Worm (Caenorhabditis elegans): ENCODE measurements around the gene C25G4.17.

Gene C25G4.17

DNA sequence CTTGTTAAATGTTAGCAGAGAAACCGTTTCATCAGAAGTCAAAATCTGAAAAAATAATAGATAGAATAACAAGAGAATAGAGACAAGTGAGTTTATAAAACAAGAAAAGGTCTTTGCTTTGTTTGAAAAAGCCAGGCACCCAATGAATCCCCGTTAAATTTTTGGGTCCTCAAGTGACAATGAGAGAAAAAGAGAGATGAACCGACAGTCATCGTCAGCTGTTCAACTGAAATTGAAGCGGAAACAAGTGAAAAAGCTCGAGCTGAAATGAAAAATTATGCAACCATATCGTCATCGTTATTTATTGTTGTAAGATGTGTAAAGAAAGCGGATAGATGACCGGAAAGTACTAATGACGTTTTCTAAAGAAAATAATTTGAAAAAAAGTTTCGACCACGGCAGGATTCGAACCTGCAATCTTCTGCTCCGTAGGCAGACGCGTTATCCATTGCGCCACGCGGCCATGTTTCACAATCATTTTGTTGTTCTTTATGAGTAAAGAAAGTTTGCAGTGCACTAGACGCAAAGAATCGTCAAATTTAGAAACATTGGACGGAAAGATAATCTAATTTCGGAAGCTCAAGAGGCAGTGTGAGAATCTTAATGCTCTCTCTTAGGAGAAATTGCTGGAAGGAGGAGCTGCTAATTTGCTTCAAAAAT is 24.1 kb upstream of the C25G4.17 start, which contains the start of gene F08G5.3:
TSS of gene F08G5.3 (minus strand) at position 51 of the 660 bp plus-strand sequence.
- TF ChIP-seq C34B4.2 (tag; optimal IDR thresholded peaks at IDR 0.05) (no peak), tbx-2 (tag; optimal IDR thresholded peaks at IDR 0.05) (peak; percentile 29), nhr-71 (tag; optimal IDR thresholded peaks at IDR 0.05) (peak; percentile 65), mep-1 (tag; optimal IDR thresholded peaks at IDR 0.05) (peak; percentile 21), aha-1 (tag; optimal IDR thresholded peaks at IDR 0.05) (no peak), fkh-10 (GFP tag; optimal IDR thresholded peaks at IDR 0.05) (no peak), sup-37 (GFP tag; optimal IDR thresholded peaks at IDR 0.05) (no peak), snu-23 (GFP tag; optimal IDR thresholded peaks at IDR 0.05) (peak; percentile 62), lin-15B (tag; optimal IDR thresholded peaks at IDR 0.05) (no peak), tlp-1 (tag; optimal IDR thresholded peaks at IDR 0.05) (no peak), ceh-82 (tag; optimal IDR thresholded peaks at IDR 0.05) (peak in 1 of 3 experiments; percentile 8), nhr-84 (tag; optimal IDR thresholded peaks at IDR 0.05) (no peak), zag-1 (tag; optimal IDR thresholded peaks at IDR 0.05) (no peak), blmp-1 (tag; optimal IDR thresholded peaks at IDR 0.05) (no peak), unc-98 (GFP tag; IDR thresholded peaks at IDR 0.05) (0 out of 2 replicates have a peak, but pooled peaks have one; percentile 7), ztf-4 (tag; optimal IDR thresholded peaks at IDR 0.05) (no peak), efl-1 (optimal IDR thresholded peaks at IDR 0.05) (peak in 1 of 2 experiments; percentile 43), efl-1 (GFP tag; optimal IDR thresholded peaks at IDR 0.05 in 1 of 2) (peak; percentile 17 to 92), swsn-7 (tag; optimal IDR thresholded peaks at IDR 0.05) (peak; percentile 34), alr-1 (tag; optimal IDR thresholded peaks at IDR 0.05; ENCODE audit: borderline replicate concordance) (no peak), rnt-1 (tag; optimal IDR thresholded peaks at IDR 0.05) (peak; percentile 4), egl-13 (tag; optimal IDR thresholded peaks at IDR 0.05) (no peak), ceh-8 (GFP tag; optimal IDR thresholded peaks at IDR 0.05) (no peak), sox-4 (tag; optimal IDR thresholded peaks at IDR 0.05) (no peak), grh-1 (GFP tag; IDR thresholded peaks at IDR 0.05) (no peak), hlh-4 (tag; optimal IDR thresholded peaks at IDR 0.05) (no peak), ets-5 (GFP tag; IDR thresholded peaks at IDR 0.05) (no peak), fkh-4 (tag; optimal IDR thresholded peaks at IDR 0.05; ENCODE audit: borderline replicate concordance) (no peak), nhr-28 (tag; optimal IDR thresholded peaks at IDR 0.05) (no peak), irx-1 (tag; optimal IDR thresholded peaks at IDR 0.05) (no peak), pax-3 (tag; optimal IDR thresholded peaks at IDR 0.05) (no peak), nhr-77 (tag; optimal IDR thresholded peaks at IDR 0.05) (peak; percentile 28), hlh-17 (GFP tag; optimal IDR thresholded peaks at IDR 0.05; ENCODE audit: borderline replicate concordance) (no peak), egl-27 (tag; optimal IDR thresholded peaks at IDR 0.05) (no peak), xbp-1 (tag; optimal IDR thresholded peaks at IDR 0.05) (peak; percentile 24), ama-1 (optimal IDR thresholded peaks at IDR 0.05) (no peak), ceh-88 (GFP tag; IDR thresholded peaks at IDR 0.05) (no peak), lin-14 (GFP tag; optimal IDR thresholded peaks at IDR 0.05) (peak; percentile 62), elt-2 (tag; optimal IDR thresholded peaks at IDR 0.05) (peak; percentile 30), dsc-1 (tag; optimal IDR thresholded peaks at IDR 0.05) (peak; percentile 56), unc-62 (GFP tag; optimal IDR thresholded peaks at IDR 0.05) (no peak), dpl-1 (GFP tag; optimal IDR thresholded peaks at IDR 0.05) (peak in 2 of 3 experiments; percentile 16 to 27), nhr-11 (tag; optimal IDR thresholded peaks at IDR 0.05) (no peak), skn-1 (tag; optimal IDR thresholded peaks at IDR 0.05) (no peak), efl-3 (GFP tag; optimal IDR thresholded peaks at IDR 0.05) (no peak), mef-2 (tag; optimal IDR thresholded peaks at IDR 0.05) (peak; percentile 4), sptf-1 (tag; optimal IDR thresholded peaks at IDR 0.05) (no peak), ztf-11 (tag; optimal IDR thresholded peaks at IDR 0.05) (no peak), nhr-20 (tag; optimal IDR thresholded peaks at IDR 0.05) (peak; percentile 50), mab-9 (GFP tag; IDR thresholded peaks at IDR 0.05) (no peak), aly-2 (tag; optimal IDR thresholded peaks at IDR 0.05) (no peak), F16B12.6 (tag; optimal IDR thresholded peaks at IDR 0.05) (no peak), unc-86 (tag; optimal IDR thresholded peaks at IDR 0.05) (no peak)
